Worm (Caenorhabditis elegans) whole organism, L4 larva: ENCODE measurements around the gene Y54E2A.4.

Experiments
- R02D3.7 ChIP-seq: fragments of 150-350 bp; sonication (generic microtip); optimal IDR thresholded peaks from 3 replicates; lab custom pipeline; 2014; ENCODE audit warnings: missing biosample characterization, missing genetic modification characterization
- ZK546.5 ChIP-seq, 2 experiments: sonication (generic microtip); optimal IDR thresholded peaks; 2 replicates each; lab custom pipeline; 2017; ENCODE audit warnings: missing biosample characterization in 2 of 2, missing genetic modification characterization in 2 of 2
- ama-1 ChIP-seq: fragments of 150-350 bp; optimal IDR thresholded peaks from 2 replicates; lab custom pipeline; 2014; ENCODE audit warnings: inconsistent platforms, mixed read lengths
- egl-27 ChIP-seq: sonication (generic microtip); optimal IDR thresholded peaks from 3 replicates; lab custom pipeline; 2017; ENCODE audit warnings: missing biosample characterization, missing genetic modification reagents, missing genetic modification characterization
- lin-15B ChIP-seq: fragments of 150-350 bp; sonication (generic microtip); optimal IDR thresholded peaks from 3 replicates; lab custom pipeline; 2014; ENCODE audit warnings: missing biosample characterization, missing genetic modification characterization
- lsy-2 ChIP-seq, 2 experiments: fragments of 150-350 bp in 1 of 2; sonication (generic microtip) in 1 of 2; optimal IDR thresholded peaks; 2 replicates each; lab custom pipeline; 2014 to 2017; ENCODE audit warnings: missing biosample characterization in 2 of 2, missing genetic modification characterization in 2 of 2
- nhr-111 ChIP-seq: fragments of 200-800 bp; sonication (Bioruptor generic); optimal IDR thresholded peaks from 2 replicates; lab custom pipeline; 2018; ENCODE audit warnings: mild to moderate bottlenecking, missing genetic modification characterization, missing compliant biosample characterization
- pqm-1 ChIP-seq: sonication (generic microtip); optimal IDR thresholded peaks from 2 replicates; lab custom pipeline; 2017; ENCODE audit warnings: missing biosample characterization, missing genetic modification characterization
- snpc-4 ChIP-seq: fragments of 150-350 bp; optimal IDR thresholded peaks from 2 replicates; lab custom pipeline; 2014; ENCODE audit warnings: missing biosample characterization, missing genetic modification characterization

ce11 chrII:14753246-14753645 is 1.2 kb upstream of the Y54E2A.4 start:
- TF ChIP-seq lin-15B (no peak), pqm-1 (tag; lab: Kevin White, UChicago) (no peak), lsy-2 (tag; optimal IDR thresholded peaks at IDR 0.05; lab: Kevin White, UChicago) (no peak), egl-27 (no peak), snpc-4 (tag; lab: Kevin White, UChicago) (no peak), nhr-111 (no peak), R02D3.7 (tag; lab: Kevin White, UChicago) (no peak), ZK546.5 (tag; optimal IDR thresholded peaks at IDR 0.05; lab: Kevin White, UChicago) (no peak), ama-1 (lab: Kevin White, UChicago) (no peak)
